Worm (Caenorhabditis elegans): ENCODE measurements around the gene nspc-10.

The nspc-10 gene

DNA sequence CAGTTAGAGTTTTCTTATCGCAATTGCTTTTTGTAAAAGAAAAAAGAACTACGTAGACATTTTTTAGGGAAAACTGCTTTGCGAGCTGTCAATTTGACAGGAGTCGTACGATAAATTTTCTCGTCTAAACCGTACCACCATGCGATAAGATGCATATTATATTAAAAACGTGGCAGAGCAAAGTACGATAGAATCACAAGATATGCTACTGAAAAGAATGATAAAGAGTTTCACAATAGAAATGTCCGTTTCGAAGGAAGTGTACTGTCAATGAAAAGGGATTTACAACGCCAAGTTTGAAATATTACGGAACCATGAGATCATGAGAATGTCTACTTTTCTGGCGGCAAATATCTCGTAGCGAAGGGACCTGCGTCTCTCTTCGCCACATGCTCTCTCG lies 21.4 kb downstream of the nspc-10 start, which contains the start of gene F19H6.5:
Gene F19H6.5, minus strand, starts transcription at position 101 of the 400 bp plus-strand sequence.
- no peak for TF ChIP-seq tbx-2 (tag; optimal IDR thresholded peaks at IDR 0.05)
- no peak for TF ChIP-seq zag-1 (tag; optimal IDR thresholded peaks at IDR 0.05)

DNA sequence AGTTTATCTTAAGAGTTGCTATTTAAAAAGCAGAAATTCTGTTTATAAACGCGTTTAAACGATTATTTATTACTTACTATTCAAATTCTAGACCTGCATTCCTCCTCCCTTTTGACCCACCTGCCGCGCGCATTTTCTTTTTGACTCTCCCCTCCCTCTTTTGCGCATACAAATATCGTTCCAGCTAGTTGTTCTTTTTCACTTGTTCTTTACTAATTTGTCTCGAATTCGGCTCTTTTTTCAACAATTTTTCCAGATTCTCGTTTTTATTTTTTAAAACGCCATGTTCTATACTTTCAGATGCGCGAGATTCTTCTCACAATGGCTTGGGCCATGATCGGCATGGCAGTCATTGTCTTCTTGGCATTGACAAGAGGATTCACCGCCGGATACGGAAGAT lies 22.0 kb downstream of the nspc-10 start, which contains the start of gene F19H6.4:
Gene F19H6.4, plus strand, starts transcription at position 301 of the 400 bp plus-strand sequence.
- TF ChIP-seq hmg-11 (tag; optimal IDR thresholded peaks at IDR 0.05) (no peak), nhr-12 (tag; optimal IDR thresholded peaks at IDR 0.05) (no peak), ama-1 (optimal IDR thresholded peaks at IDR 0.05) (no peak), ceh-16 (tag; optimal IDR thresholded peaks at IDR 0.05) (no peak), nhr-28 (tag; optimal IDR thresholded peaks at IDR 0.05) (no peak), nhr-43 (tag; optimal IDR thresholded peaks at IDR 0.05; ENCODE audit: poor library complexity, severe bottlenecking) (no peak)

DNA sequence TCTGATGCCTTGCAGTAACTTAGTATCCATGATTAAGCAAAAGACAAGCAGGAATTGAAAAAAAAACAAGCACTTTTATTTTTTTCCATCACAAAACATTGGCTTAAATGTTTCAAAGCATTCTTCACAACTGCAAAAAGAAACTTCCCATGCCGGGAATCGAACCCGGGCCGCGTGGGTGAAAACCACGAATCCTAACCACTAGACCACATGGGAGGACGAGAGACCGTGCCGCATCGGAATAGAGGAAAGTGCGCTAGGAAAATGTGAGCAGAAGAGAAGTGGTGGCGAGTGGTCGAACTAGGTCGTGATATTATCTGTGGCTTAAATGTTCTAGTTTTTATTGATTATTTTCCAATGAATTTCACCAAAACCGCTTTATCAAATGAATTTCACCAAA lies 24.1 kb downstream of the nspc-10 start:
- TF ChIP-seq hmg-11 (tag; optimal IDR thresholded peaks at IDR 0.05) (peak; percentile 87), elt-2 (tag; optimal IDR thresholded peaks at IDR 0.05) (peak; percentile 35), ceh-28 (tag; optimal IDR thresholded peaks at IDR 0.05) (peak; percentile 33), jun-1 (tag; optimal IDR thresholded peaks at IDR 0.05) (no peak), nhr-23 (tag; optimal IDR thresholded peaks at IDR 0.05) (no peak), pqm-1 (tag; optimal IDR thresholded peaks at IDR 0.05) (peak; percentile 14), lin-39 (tag; optimal IDR thresholded peaks at IDR 0.05) (peak; percentile 39), tbx-2 (tag; optimal IDR thresholded peaks at IDR 0.05) (peak; percentile 18), nhr-43 (tag; optimal IDR thresholded peaks at IDR 0.05; ENCODE audit: poor library complexity, severe bottlenecking) (peak; percentile 44), nhr-237 (tag; optimal IDR thresholded peaks at IDR 0.05) (no peak)

DNA sequence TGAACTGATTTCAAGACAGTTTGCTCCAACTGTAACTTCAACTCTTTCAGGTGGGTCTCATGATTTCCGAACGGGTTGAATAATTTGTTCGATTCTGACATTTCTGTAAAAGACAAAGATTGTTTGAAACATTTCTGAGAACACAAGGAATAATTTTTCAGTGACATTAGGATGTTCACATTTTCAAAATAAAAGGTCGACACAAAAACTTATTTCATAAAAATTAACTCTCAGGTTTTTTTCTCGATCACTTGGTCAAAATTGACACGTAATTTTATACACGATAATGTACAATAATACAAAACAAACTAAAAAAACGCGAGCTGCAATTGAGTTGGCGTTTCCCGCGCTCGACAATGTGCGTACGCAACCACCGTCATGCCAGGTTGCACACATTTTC lies 27.9 kb downstream of the nspc-10 start, which contains the start of gene rif-1.2:
Gene rif-1.2, minus strand, starts transcription at position 101 of the 400 bp plus-strand sequence.
- no peak for TF ChIP-seq pqm-1 (tag; optimal IDR thresholded peaks at IDR 0.05)
- no peak for TF ChIP-seq elt-3 (tag; optimal IDR thresholded peaks at IDR 0.05)
- TF ChIP-seq nhr-43 (tag; optimal IDR thresholded peaks at IDR 0.05; ENCODE audit: poor library complexity, severe bottlenecking): no peak
- TF ChIP-seq ceh-28 (tag; optimal IDR thresholded peaks at IDR 0.05): no peak
- TF ChIP-seq nhr-25 (tag; optimal IDR thresholded peaks at IDR 0.05): no peak
- TF ChIP-seq nhr-67 (tag; optimal IDR thresholded peaks at IDR 0.05): no peak
- no peak for TF ChIP-seq fkh-10 (GFP tag; optimal IDR thresholded peaks at IDR 0.05)
- TF ChIP-seq lsy-12 (tag; optimal IDR thresholded peaks at IDR 0.05): no peak
- no peak for TF ChIP-seq ceh-9 (tag; optimal IDR thresholded peaks at IDR 0.05)
- TF ChIP-seq eor-1 (tag; optimal IDR thresholded peaks at IDR 0.05): no peak
- TF ChIP-seq sea-2 (GFP tag; optimal IDR thresholded peaks at IDR 0.05): no peak
- no peak for TF ChIP-seq ztf-4 (tag; optimal IDR thresholded peaks at IDR 0.05)
- TF ChIP-seq nhr-23 (tag; optimal IDR thresholded peaks at IDR 0.05): no peak
- TF ChIP-seq nhr-12 (tag; optimal IDR thresholded peaks at IDR 0.05): no peak
- no peak for TF ChIP-seq zag-1 (tag; optimal IDR thresholded peaks at IDR 0.05)
- TF ChIP-seq fkh-2 (tag; optimal IDR thresholded peaks at IDR 0.05): no peak
- TF ChIP-seq elt-1 (tag; optimal IDR thresholded peaks at IDR 0.05): no peak
- TF ChIP-seq ztf-11 (tag; optimal IDR thresholded peaks at IDR 0.05): no peak
- no peak for TF ChIP-seq skn-1 (tag; optimal IDR thresholded peaks at IDR 0.05)

DNA sequence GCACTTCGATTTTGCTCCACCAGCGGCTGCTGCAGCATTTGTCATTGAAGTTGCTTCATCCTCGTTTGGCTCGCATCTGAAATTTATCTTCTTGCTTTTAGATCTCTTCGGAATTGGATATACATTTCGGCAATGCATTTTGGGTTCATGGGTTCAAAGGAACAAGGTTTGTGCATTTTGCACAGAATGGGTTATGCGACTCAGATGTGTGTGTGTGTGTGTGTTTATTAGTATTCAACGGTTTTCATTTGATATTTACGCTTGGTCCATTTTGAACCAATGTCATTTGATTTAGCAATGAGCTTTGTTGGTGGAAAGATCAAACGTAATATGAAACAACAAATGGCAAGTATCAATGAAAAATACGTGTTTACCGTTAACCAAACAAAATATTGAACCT lies 32.4 kb downstream of the nspc-10 start:
- TF ChIP-seq snpc-4 (tag; optimal IDR thresholded peaks at IDR 0.05) (no peak), nhr-77 (tag; optimal IDR thresholded peaks at IDR 0.05) (no peak), nhr-25 (tag; optimal IDR thresholded peaks at IDR 0.05) (no peak)

DNA sequence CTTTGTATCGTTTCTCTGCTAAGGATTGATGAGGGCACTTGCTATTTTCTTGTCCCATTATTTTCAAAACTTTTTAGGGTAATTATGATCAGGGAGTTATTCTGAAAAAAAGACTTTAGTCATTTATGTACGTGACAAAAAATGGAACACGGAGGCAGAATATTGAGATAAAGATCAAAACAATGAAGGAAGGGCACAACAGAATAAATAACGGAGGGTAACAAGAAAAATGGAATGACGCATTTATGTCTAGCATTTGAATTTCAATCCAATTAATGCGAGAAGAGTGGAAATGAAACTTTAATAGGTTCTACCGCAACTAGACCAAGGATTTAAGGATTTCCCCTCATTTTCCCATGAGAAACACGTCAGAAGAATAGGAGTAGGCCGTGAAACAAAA lies 34.9 kb downstream of the nspc-10 start, which contains the start of gene glb-13:
Gene glb-13, minus strand, starts transcription at position 101 of the 400 bp plus-strand sequence.
- TF ChIP-seq nhr-67 (tag; optimal IDR thresholded peaks at IDR 0.05) (no peak), mml-1 (tag; optimal IDR thresholded peaks at IDR 0.05) (no peak)

DNA sequence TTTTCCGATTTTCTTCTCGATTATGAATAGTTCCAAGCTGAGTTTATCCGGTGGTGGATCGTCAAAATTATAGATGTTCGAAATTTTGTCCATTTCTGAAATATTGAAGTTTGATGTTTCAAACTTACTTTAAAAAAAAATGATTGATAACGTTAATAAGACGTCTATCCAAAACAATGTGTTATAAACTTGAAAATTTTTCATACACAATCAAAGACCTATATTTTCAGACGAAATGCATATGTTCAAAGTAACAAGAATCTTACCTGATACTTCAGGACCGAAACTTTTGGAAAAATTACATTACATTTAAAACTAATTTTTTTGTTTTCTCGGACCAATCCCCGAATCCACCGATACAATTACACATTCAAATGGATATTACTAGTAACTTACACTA lies 48.0 kb downstream of the nspc-10 start, which contains the start of gene nekl-3:
Gene nekl-3, minus strand, starts transcription at position 101 of the 400 bp plus-strand sequence.
- TF ChIP-seq mml-1 (tag; optimal IDR thresholded peaks at IDR 0.05): no peak
- TF ChIP-seq nhr-43 (tag; optimal IDR thresholded peaks at IDR 0.05; ENCODE audit: poor library complexity, severe bottlenecking): no peak
- TF ChIP-seq fkh-10 (GFP tag; optimal IDR thresholded peaks at IDR 0.05): no peak
